Worm (Caenorhabditis elegans) whole organism, L1 larva: ENCODE data around the gene hlh-12.

ENCODE experiments used
- Y116A8C.19 ChIP-seq: sonication (generic microtip); optimal IDR thresholded peaks from 2 replicates; lab custom pipeline; 2016; ENCODE audit warnings: missing compliant biosample characterization, missing genetic modification characterization, borderline replicate concordance
- aha-1 ChIP-seq: fragments of 150-350 bp; optimal IDR thresholded peaks from 2 replicates; lab custom pipeline; 2014; ENCODE audit warnings: missing biosample characterization, missing genetic modification characterization
- aly-2 ChIP-seq: fragments of 150-350 bp; optimal IDR thresholded peaks from 2 replicates; lab custom pipeline; 2014; ENCODE audit warnings: missing biosample characterization, missing genetic modification characterization
- ama-1 ChIP-seq: fragments of 150-350 bp; optimal IDR thresholded peaks from 2 replicates; lab custom pipeline; 2014
- dpl-1 ChIP-seq, 3 experiments: fragments of 150-350 bp in 2 of 3; sonication (generic microtip) in 1 of 3; optimal IDR thresholded peaks; 2 replicates each; lab custom pipeline; 2014 to 2017; ENCODE audit warnings: missing biosample characterization in 3 of 3, missing genetic modification characterization in 3 of 3, missing genetic modification reagents in 3 of 3
- elt-2 ChIP-seq: sonication (generic microtip); optimal IDR thresholded peaks from 2 replicates; lab custom pipeline; 2016; ENCODE audit warnings: missing genetic modification characterization, mild to moderate bottlenecking, inconsistent platforms, missing compliant biosample characterization, missing genetic modification reagents
- fkh-4 ChIP-seq: sonication (generic microtip); optimal IDR thresholded peaks from 2 replicates; lab custom pipeline; 2016; ENCODE audit warnings: missing compliant biosample characterization, missing genetic modification characterization, borderline replicate concordance
- hlh-4 ChIP-seq: sonication (generic microtip); optimal IDR thresholded peaks from 2 replicates; lab custom pipeline; 2016; ENCODE audit warnings: mild to moderate bottlenecking, missing genetic modification characterization, missing compliant biosample characterization
- hpl-2 ChIP-seq: fragments of 150-350 bp; optimal IDR thresholded peaks from 2 replicates; lab custom pipeline; 2014; ENCODE audit warnings: missing biosample characterization, missing genetic modification reagents, missing genetic modification characterization
- irx-1 ChIP-seq: sonication (generic microtip); optimal IDR thresholded peaks from 2 replicates; lab custom pipeline; 2016; ENCODE audit warnings: missing genetic modification characterization, missing compliant biosample characterization
- lin-14 ChIP-seq: fragments of 200-800 bp; sonication (Bioruptor generic); optimal IDR thresholded peaks from 2 replicates; lab custom pipeline; 2018; ENCODE audit warnings: mild to moderate bottlenecking, missing genetic modification characterization, moderate library complexity, missing compliant biosample characterization
- lin-15B ChIP-seq: fragments of 150-350 bp; sonication (generic microtip); optimal IDR thresholded peaks from 3 replicates; lab custom pipeline; 2014; ENCODE audit warnings: missing biosample characterization, missing genetic modification characterization
- lir-3 ChIP-seq: sonication (generic microtip); optimal IDR thresholded peaks from 2 replicates; lab custom pipeline; 2016; ENCODE audit warnings: mild to moderate bottlenecking, missing genetic modification characterization, moderate library complexity, missing compliant biosample characterization; ENCODE audit not compliant: poor library complexity
- mdl-1 ChIP-seq, 2 experiments: fragments of 150-350 bp; optimal IDR thresholded peaks; 2 replicates each; lab custom pipeline; 2014 to 2017; ENCODE audit warnings: missing biosample characterization in 2 of 2, missing genetic modification characterization in 2 of 2, inconsistent platforms in 1 of 2
- mep-1 ChIP-seq: fragments of 150-350 bp; optimal IDR thresholded peaks from 2 replicates; lab custom pipeline; 2014; ENCODE audit warnings: missing biosample characterization, missing genetic modification characterization
- nhr-11 ChIP-seq: fragments of 150-350 bp; optimal IDR thresholded peaks from 2 replicates; lab custom pipeline; 2014; ENCODE audit warnings: missing biosample characterization, missing genetic modification characterization
- nhr-12 ChIP-seq: sonication (generic microtip); optimal IDR thresholded peaks from 2 replicates; lab custom pipeline; 2017; ENCODE audit warnings: missing biosample characterization, missing genetic modification characterization
- nhr-19 ChIP-seq: fragments of 200-800 bp; sonication (Bioruptor generic); conservative IDR thresholded peaks from 2 replicates; pipeline ENCODE4 v1.3.6; 2022; ENCODE audit warnings: missing genetic modification characterization, missing compliant biosample characterization
- nhr-20 ChIP-seq: sonication (generic microtip); optimal IDR thresholded peaks from 2 replicates; lab custom pipeline; 2016; ENCODE audit warnings: mild to moderate bottlenecking, missing genetic modification characterization, missing compliant biosample characterization
- nhr-237 ChIP-seq: fragments of 150-350 bp; optimal IDR thresholded peaks from 2 replicates; lab custom pipeline; 2014; ENCODE audit warnings: missing biosample characterization, missing genetic modification characterization
- nhr-28 ChIP-seq: fragments of 150-350 bp; optimal IDR thresholded peaks from 2 replicates; lab custom pipeline; 2014; ENCODE audit warnings: missing biosample characterization, missing genetic modification characterization
- nhr-47 ChIP-seq: sonication (generic microtip); optimal IDR thresholded peaks from 2 replicates; lab custom pipeline; 2016; ENCODE audit warnings: mild to moderate bottlenecking, missing genetic modification characterization, moderate library complexity, missing compliant biosample characterization
- nhr-76 ChIP-seq: sonication (generic microtip); optimal IDR thresholded peaks from 2 replicates; lab custom pipeline; 2017; ENCODE audit warnings: missing biosample characterization, missing genetic modification characterization
- nhr-77 ChIP-seq: fragments of 150-350 bp; optimal IDR thresholded peaks from 2 replicates; lab custom pipeline; 2014; ENCODE audit warnings: missing biosample characterization, missing genetic modification characterization
- nhr-85 ChIP-seq: sonication (generic microtip); peaks from one replicate; lab custom pipeline; 2016; ENCODE audit warnings: missing genetic modification characterization, inconsistent platforms, missing compliant biosample characterization
- nhr-90 ChIP-seq: sonication (generic microtip); optimal IDR thresholded peaks from 2 replicates; lab custom pipeline; 2016; ENCODE audit warnings: mild to moderate bottlenecking, missing genetic modification characterization, missing compliant biosample characterization; ENCODE audit not compliant: poor library complexity
- pag-3 ChIP-seq: sonication (generic microtip); optimal IDR thresholded peaks from 2 replicates; lab custom pipeline; 2017; ENCODE audit warnings: missing genetic modification characterization, mild to moderate bottlenecking, missing compliant biosample characterization, antibody characterized with exemption, borderline replicate concordance; ENCODE audit not compliant: insufficient read depth
- pax-3 ChIP-seq: fragments of 200-800 bp; sonication (Bioruptor generic); optimal IDR thresholded peaks from 2 replicates; lab custom pipeline; 2018; ENCODE audit warnings: mild to moderate bottlenecking, missing genetic modification characterization, moderate library complexity, missing compliant biosample characterization
- rnt-1 ChIP-seq: sonication (generic microtip); optimal IDR thresholded peaks from 2 replicates; lab custom pipeline; 2016; ENCODE audit warnings: mild to moderate bottlenecking, missing genetic modification characterization, moderate library complexity, missing compliant biosample characterization
- snu-23 ChIP-seq: sonication (generic microtip); optimal IDR thresholded peaks from 2 replicates; lab custom pipeline; 2016; ENCODE audit warnings: missing genetic modification characterization, missing compliant biosample characterization
- sox-4 ChIP-seq: sonication (generic microtip); optimal IDR thresholded peaks from 2 replicates; lab custom pipeline; 2016; ENCODE audit warnings: missing genetic modification characterization, missing compliant biosample characterization
- swsn-7 ChIP-seq: sonication (generic microtip); optimal IDR thresholded peaks from 2 replicates; lab custom pipeline; 2016; ENCODE audit warnings: missing genetic modification characterization, missing compliant biosample characterization
- tbx-2 ChIP-seq: sonication (generic microtip); optimal IDR thresholded peaks from 2 replicates; lab custom pipeline; 2016; ENCODE audit warnings: missing genetic modification characterization, missing compliant biosample characterization
- tlp-1 ChIP-seq: fragments of 150-350 bp; optimal IDR thresholded peaks from 2 replicates; lab custom pipeline; 2014; ENCODE audit warnings: missing biosample characterization, missing genetic modification characterization
- unc-130 ChIP-seq: fragments of 150-350 bp; optimal IDR thresholded peaks from 2 replicates; lab custom pipeline; 2017; ENCODE audit warnings: missing biosample characterization, missing genetic modification characterization, inconsistent platforms
- unc-30 ChIP-seq: sonication (generic microtip); optimal IDR thresholded peaks from 2 replicates; lab custom pipeline; 2017; ENCODE audit warnings: missing biosample characterization, missing genetic modification characterization
- unc-62 ChIP-seq: fragments of 150-350 bp; optimal IDR thresholded peaks from 2 replicates; lab custom pipeline; 2014; ENCODE audit warnings: missing biosample characterization, missing genetic modification reagents, missing genetic modification characterization
- vab-15 ChIP-seq: sonication (generic microtip); optimal IDR thresholded peaks from 2 replicates; lab custom pipeline; 2017; ENCODE audit warnings: missing genotype, mild to moderate bottlenecking, missing genetic modification characterization, missing compliant biosample characterization
- xbp-1 ChIP-seq: sonication (generic microtip); optimal IDR thresholded peaks from 2 replicates; lab custom pipeline; 2016; ENCODE audit warnings: missing genetic modification characterization, missing compliant biosample characterization
- zag-1 ChIP-seq: fragments of 150-350 bp; optimal IDR thresholded peaks from 2 replicates; lab custom pipeline; 2014; ENCODE audit warnings: missing biosample characterization, missing genetic modification characterization
- zip-4 ChIP-seq: fragments of 200-800 bp; sonication (Bioruptor generic); optimal IDR thresholded peaks from 2 replicates; lab custom pipeline; 2018; ENCODE audit warnings: mild to moderate bottlenecking, missing genetic modification characterization, moderate library complexity, missing compliant biosample characterization
- ztf-4 ChIP-seq: fragments of 150-350 bp; optimal IDR thresholded peaks from 2 replicates; lab custom pipeline; 2014; ENCODE audit warnings: missing biosample characterization, missing genetic modification characterization

Gene hlh-12

DNA sequence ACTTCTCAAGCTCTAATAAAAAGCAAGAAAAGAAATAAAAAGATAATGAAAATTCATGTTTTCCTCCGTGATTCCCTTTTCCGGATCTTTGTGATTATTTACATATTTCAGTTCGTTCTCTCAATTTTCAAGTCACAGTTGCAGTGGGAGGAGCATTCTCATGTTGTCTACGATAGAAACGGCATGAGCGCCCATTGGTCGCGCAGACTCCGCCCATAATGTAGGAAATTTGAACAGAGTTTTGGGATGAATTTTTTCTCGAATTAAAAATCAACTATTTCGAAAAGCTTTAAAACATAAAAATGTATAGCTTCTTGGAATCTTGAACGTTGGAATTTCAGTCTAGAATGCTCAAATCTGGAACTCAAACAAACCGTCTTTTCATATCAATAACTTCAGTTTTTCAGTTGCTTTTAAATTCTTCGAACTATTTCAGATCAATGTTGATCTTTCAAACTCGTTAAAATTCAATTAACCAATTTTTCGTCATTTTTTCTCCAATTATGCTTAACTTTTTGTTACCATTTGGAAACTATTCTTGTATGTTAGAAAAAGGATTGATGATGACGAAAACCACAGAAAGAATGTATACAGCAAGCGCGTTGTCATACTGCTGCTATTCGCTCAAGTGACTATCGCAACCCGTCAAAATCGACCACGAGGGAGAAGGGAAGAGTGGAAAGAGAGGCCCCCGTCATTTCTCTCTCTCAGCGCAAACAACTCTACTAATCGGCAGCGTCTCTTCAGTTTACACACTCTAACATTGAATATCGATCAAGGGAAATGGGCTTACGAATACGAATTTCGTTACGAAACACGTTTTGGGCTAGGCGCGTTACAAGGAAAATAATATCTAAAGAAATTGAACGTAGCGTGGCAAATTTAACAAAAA lies 47.4 kb downstream of the hlh-12 start (continued):
- TF ChIP-seq snu-23 (GFP tag; lab: Kevin White, UChicago) (peak; percentile 82), xbp-1 (tag; lab: Kevin White, UChicago) (peak; percentile 52), nhr-237 (tag; lab: Kevin White, UChicago) (no peak), unc-130 (tag; lab: Kevin White, UChicago) (peak; percentile 53), aha-1 (tag; lab: Kevin White, UChicago) (no peak), hlh-4 (tag; lab: Kevin White, UChicago) (no peak), hpl-2 (GFP tag; lab: Kevin White, UChicago) (peak; percentile 79), rnt-1 (tag; lab: Kevin White, UChicago) (peak; percentile 82), nhr-90 (peak; percentile 72), tbx-2 (tag; lab: Kevin White, UChicago) (peak; percentile 47), unc-62 (GFP tag; lab: Kevin White, UChicago) (no peak), nhr-11 (peak; percentile 26), pax-3 (tag; lab: Kevin White, UChicago) (peak; percentile 45), lin-14 (peak; percentile 92), lir-3 (tag; lab: Kevin White, UChicago) (peak; percentile 46), ztf-4 (tag; lab: Kevin White, UChicago) (peak; percentile 88), mdl-1 (tag; optimal IDR thresholded peaks at IDR 0.05; lab: Kevin White, UChicago) (peak in 1 of 2 experiments; percentile 92), lin-15B (tag; lab: Kevin White, UChicago) (no peak), nhr-20 (tag; lab: Kevin White, UChicago) (peak; percentile 78), nhr-19 (GFP tag; lab: Robert Waterston, UW) (peak; percentile 69), swsn-7 (tag; lab: Kevin White, UChicago) (peak; percentile 70), elt-2 (tag; lab: Kevin White, UChicago) (peak; percentile 35), ama-1 (peak; percentile 98), nhr-47 (tag; lab: Kevin White, UChicago) (peak; percentile 60), unc-30 (no peak), fkh-4 (tag; lab: Kevin White, UChicago) (no peak), tlp-1 (no peak), nhr-85 (peak; percentile 88), sox-4 (no peak), dpl-1 (GFP tag; optimal IDR thresholded peaks at IDR 0.05; lab: Kevin White, UChicago) (peak; percentile 9 to 52 (median 21)), zip-4 (GFP tag; lab: Kevin White, UChicago) (peak; percentile 58), nhr-77 (tag; lab: Kevin White, UChicago) (peak; percentile 42), nhr-76 (tag; lab: Kevin White, UChicago) (no peak), nhr-12 (tag; lab: Kevin White, UChicago) (no peak), Y116A8C.19 (tag; lab: Kevin White, UChicago) (no peak), mep-1 (tag; lab: Kevin White, UChicago) (peak; percentile 71), zag-1 (tag; lab: Kevin White, UChicago) (no peak), pag-3 (tag; lab: Kevin White, UChicago) (no peak), irx-1 (peak; percentile 21), vab-15 (tag; lab: Kevin White, UChicago) (peak; percentile 58), aly-2 (peak; percentile 72), nhr-28 (tag; lab: Kevin White, UChicago) (no peak)
